Worm (Caenorhabditis elegans) whole organism, L1 larva: ENCODE results near the gene T03E6.9.

Source experiments
- C34B4.2 ChIP-seq: sonication (generic microtip); optimal IDR thresholded peaks from 2 replicates; lab custom pipeline; 2017; ENCODE audit warnings: mild to moderate bottlenecking, missing genetic modification characterization, missing compliant biosample characterization
- alr-1 ChIP-seq: fragments of 200-800 bp; sonication (Bioruptor generic); optimal IDR thresholded peaks from 2 replicates; lab custom pipeline; 2018; ENCODE audit warnings: borderline replicate concordance, mild to moderate bottlenecking, missing genetic modification characterization, missing compliant biosample characterization
- ceh-63 ChIP-seq: fragments of 200-800 bp; sonication (Bioruptor generic); optimal IDR thresholded peaks from 2 replicates; lab custom pipeline; 2018; ENCODE audit warnings: mild to moderate bottlenecking, missing genetic modification characterization, missing compliant biosample characterization
- fkh-10 ChIP-seq: sonication (generic microtip); optimal IDR thresholded peaks from 2 replicates; lab custom pipeline; 2017; ENCODE audit warnings: missing biosample characterization, missing genetic modification reagents, missing genetic modification characterization
- lin-39 ChIP-seq: fragments of 150-350 bp; optimal IDR thresholded peaks from 2 replicates; lab custom pipeline; 2014; ENCODE audit warnings: missing biosample characterization, missing genetic modification reagents, missing genetic modification characterization
- nhr-47 ChIP-seq: sonication (generic microtip); optimal IDR thresholded peaks from 2 replicates; lab custom pipeline; 2016; ENCODE audit warnings: mild to moderate bottlenecking, missing genetic modification characterization, moderate library complexity, missing compliant biosample characterization
- nhr-84 ChIP-seq: sonication (generic microtip); optimal IDR thresholded peaks from 2 replicates; lab custom pipeline; 2017; ENCODE audit warnings: missing biosample characterization, missing genetic modification characterization
- snpc-4 ChIP-seq: fragments of 150-350 bp; optimal IDR thresholded peaks from 2 replicates; lab custom pipeline; 2014; ENCODE audit warnings: missing biosample characterization, missing genetic modification characterization

ce11 chrV:16622754-16623261 is 22.3 kb upstream of the T03E6.9 start, which contains the start of gene Y70C5A.2:
- no peak for TF ChIP-seq alr-1 (tag; lab: Kevin White, UChicago)
- TF ChIP-seq nhr-84 (tag; lab: Kevin White, UChicago): no peak
- TF ChIP-seq nhr-47 (tag; lab: Kevin White, UChicago): no peak
- no peak for TF ChIP-seq C34B4.2
- no peak for TF ChIP-seq fkh-10 (GFP tag; lab: Kevin White, UChicago)
- TF ChIP-seq lin-39 (tag; lab: Kevin White, UChicago): no peak
- TF ChIP-seq snpc-4: no peak
- no peak for TF ChIP-seq ceh-63 (GFP tag; lab: Kevin White, UChicago)
